Fruit fly (Drosophila melanogaster) whole organism, embryonic: Measurements from ENCODE around the gene CG7329.

ENCODE experiments used
- ATbp ChIP-seq: fragments of 200-800 bp; sonication (Bioruptor generic); optimal IDR thresholded peaks from 2 replicates; lab custom pipeline; 2017; ENCODE audit warnings: missing biosample characterization, mild to moderate bottlenecking, missing genetic modification characterization, missing genetic modification reagents
- Atf-2 ChIP-seq: fragments of 200-800 bp; sonication (Bioruptor generic); optimal IDR thresholded peaks from 2 replicates; lab custom pipeline; 2016; ENCODE audit warnings: missing biosample characterization, missing genetic modification characterization
- Atf3 ChIP-seq: fragments of 200-800 bp; sonication (Bioruptor generic); optimal IDR thresholded peaks from 3 replicates; lab custom pipeline; 2016; ENCODE audit warnings: missing biosample characterization, missing genetic modification characterization
- Atf6 ChIP-seq: fragments of 200-800 bp; sonication (Bioruptor generic); IDR thresholded peaks from 2 replicates; pipeline ENCODE4 v1.3.6; 2022; ENCODE audit warnings: missing biosample characterization, missing genetic modification characterization
- Bgb ChIP-seq: fragments of 200-800 bp; sonication (Bioruptor generic); IDR thresholded peaks from 2 replicates; pipeline ENCODE4 v1.3.6; 2022; ENCODE audit warnings: missing biosample characterization, missing genetic modification characterization; ENCODE audit not compliant: partially characterized antibody
- BtbVII ChIP-seq: fragments of 200-800 bp; sonication (Bioruptor generic); optimal IDR thresholded peaks from 3 replicates; lab custom pipeline; 2017; ENCODE audit warnings: missing biosample characterization, mild to moderate bottlenecking, missing genetic modification characterization
- CG11085 ChIP-seq: fragments of 200-800 bp; sonication (Bioruptor generic); IDR thresholded peaks from 2 replicates; pipeline ENCODE4 v1.3.6; 2022; ENCODE audit warnings: missing biosample characterization, missing genetic modification characterization
- CG11504 ChIP-seq: fragments of 200-800 bp; sonication (Bioruptor generic); optimal IDR thresholded peaks from 3 replicates; lab custom pipeline; 2019; ENCODE audit warnings: missing biosample characterization, mild to moderate bottlenecking, missing genetic modification characterization, moderate library complexity
- CG12299 ChIP-seq: fragments of 200-800 bp; sonication (Bioruptor generic); optimal IDR thresholded peaks from 2 replicates; lab custom pipeline; 2018; ENCODE audit warnings: missing biosample characterization, mild to moderate bottlenecking, missing genetic modification characterization
- CG15073 ChIP-seq: fragments of 200-800 bp; sonication (Bioruptor generic); optimal IDR thresholded peaks from 2 replicates; lab custom pipeline; 2016; ENCODE audit warnings: missing biosample characterization, missing genetic modification characterization
- CG17829 ChIP-seq: fragments of 200-800 bp; optimal IDR thresholded peaks from 2 replicates; lab custom pipeline; 2019; ENCODE audit warnings: missing biosample characterization, mild to moderate bottlenecking, missing genetic modification characterization, moderate library complexity
- CG18599 ChIP-seq: fragments of 200-800 bp; sonication (Bioruptor generic); optimal IDR thresholded peaks from 3 replicates; lab custom pipeline; 2017; ENCODE audit warnings: missing biosample characterization, missing genetic modification characterization, mild to moderate bottlenecking, moderate library complexity, missing genetic modification reagents
- CG32532 ChIP-seq: fragments of 200-800 bp; sonication (Bioruptor generic); IDR thresholded peaks from 2 replicates; pipeline ENCODE4 v1.3.6; 2022; ENCODE audit warnings: missing biosample characterization, missing genetic modification characterization
- CG34376 ChIP-seq: fragments of 200-800 bp; sonication (Bioruptor generic); optimal IDR thresholded peaks from 2 replicates; lab custom pipeline; 2018; ENCODE audit warnings: missing biosample characterization, mild to moderate bottlenecking, missing genetic modification characterization
- CG43689 ChIP-seq: fragments of 200-800 bp; sonication (Bioruptor generic); IDR thresholded peaks from 2 replicates; pipeline ENCODE4 v1.3.6; 2022; ENCODE audit warnings: missing biosample characterization, missing genetic modification characterization
- CG6175 ChIP-seq: fragments of 200-800 bp; sonication (Bioruptor generic); IDR thresholded peaks from 3 replicates; pipeline ENCODE4 v1.3.6; 2022; ENCODE audit warnings: missing biosample characterization, missing genetic modification characterization
- CG6813 ChIP-seq: fragments of 200-800 bp; sonication (Bioruptor generic); optimal IDR thresholded peaks from 2 replicates; lab custom pipeline; 2017; ENCODE audit warnings: missing biosample characterization, missing genetic modification characterization, mild to moderate bottlenecking, moderate library complexity, missing genetic modification reagents
- CG7556 ChIP-seq: fragments of 200-800 bp; sonication (Bioruptor generic); optimal IDR thresholded peaks from 2 replicates; lab custom pipeline; 2017; ENCODE audit warnings: missing biosample characterization, mild to moderate bottlenecking, missing genetic modification characterization
- Gug ChIP-seq: fragments of 200-800 bp; sonication (Bioruptor generic); IDR thresholded peaks from 4 replicates; pipeline ENCODE4 v1.3.6; 2022; ENCODE audit warnings: missing biosample characterization, missing genetic modification characterization
- HHEX ChIP-seq: fragments of 200-800 bp; sonication (Bioruptor generic); optimal IDR thresholded peaks from 3 replicates; lab custom pipeline; 2017; ENCODE audit warnings: missing biosample characterization, mild to moderate bottlenecking, missing genetic modification characterization, missing genetic modification reagents
- HLH54F ChIP-seq: fragments of 200-800 bp; sonication (Bioruptor generic); optimal IDR thresholded peaks from 3 replicates; lab custom pipeline; 2016; ENCODE audit warnings: missing biosample characterization, missing genetic modification characterization
- Hr3 ChIP-seq: fragments of 200-800 bp; sonication (Bioruptor generic); optimal IDR thresholded peaks from 3 replicates; lab custom pipeline; 2016; ENCODE audit warnings: missing biosample characterization, missing genetic modification characterization
- Hr51 ChIP-seq, 2 experiments: fragments of 200-800 bp; sonication (Bioruptor generic); optimal IDR thresholded peaks; 2 replicates in 1 of 2; 3 replicates in 1 of 2; lab custom pipeline; 2016 to 2018; ENCODE audit warnings: missing biosample characterization in 2 of 2, missing genetic modification characterization in 2 of 2, mild to moderate bottlenecking in 1 of 2, moderate library complexity in 1 of 2
- Hsf ChIP-seq: fragments of 200-800 bp; sonication (Bioruptor generic); optimal IDR thresholded peaks from 3 replicates; lab custom pipeline; 2016; ENCODE audit warnings: missing biosample characterization, missing genetic modification characterization
- Mad ChIP-seq: fragments of 200-800 bp; sonication (Bioruptor generic); optimal IDR thresholded peaks from 2 replicates; lab custom pipeline; 2016; ENCODE audit warnings: missing biosample characterization, missing genetic modification characterization
- Med ChIP-seq: fragments of 200-800 bp; sonication (Bioruptor generic); peaks from one replicate; lab custom pipeline; 2016; ENCODE audit warnings: missing biosample characterization, missing genetic modification characterization, mild to moderate bottlenecking, inconsistent platforms, moderate library complexity
- Mes4 ChIP-seq: fragments of 200-800 bp; sonication (Bioruptor generic); optimal IDR thresholded peaks from 2 replicates; lab custom pipeline; 2016; ENCODE audit warnings: missing biosample characterization, missing genetic modification characterization
- NK7.1 ChIP-seq: fragments of 200-800 bp; sonication (Bioruptor generic); optimal IDR thresholded peaks from 3 replicates; lab custom pipeline; 2016; ENCODE audit warnings: missing biosample characterization, missing genetic modification characterization
- Optix ChIP-seq: fragments of 200-800 bp; sonication (Bioruptor generic); IDR thresholded peaks from 3 replicates; pipeline ENCODE4 v1.3.6; 2022; ENCODE audit warnings: missing biosample characterization, missing genetic modification characterization
- PHDP ChIP-seq: fragments of 200-800 bp; sonication (Bioruptor generic); optimal IDR thresholded peaks from 3 replicates; lab custom pipeline; 2018; ENCODE audit warnings: missing biosample characterization, mild to moderate bottlenecking, missing genetic modification characterization, moderate library complexity
- al ChIP-seq: fragments of 200-800 bp; sonication (Bioruptor generic); IDR thresholded peaks from 2 replicates; pipeline ENCODE4 v1.3.6; 2022; ENCODE audit warnings: missing biosample characterization, missing genetic modification characterization
- bcd ChIP-seq: fragments of 200-800 bp; sonication (Bioruptor generic); optimal IDR thresholded peaks from 2 replicates; lab custom pipeline; 2017; ENCODE audit warnings: missing biosample characterization, mild to moderate bottlenecking, missing genetic modification characterization
- crc ChIP-seq: fragments of 200-800 bp; sonication (Bioruptor generic); optimal IDR thresholded peaks from 2 replicates; lab custom pipeline; 2016; ENCODE audit warnings: missing biosample characterization, missing genetic modification characterization
- fd3F ChIP-seq: fragments of 200-800 bp; sonication (Bioruptor generic); optimal IDR thresholded peaks from 2 replicates; lab custom pipeline; 2018; ENCODE audit warnings: missing biosample characterization, mild to moderate bottlenecking, missing genetic modification characterization, moderate library complexity
- gcm2 ChIP-seq: fragments of 200-800 bp; sonication (Bioruptor generic); optimal IDR thresholded peaks from 2 replicates; lab custom pipeline; 2016; ENCODE audit warnings: missing biosample characterization, missing genetic modification characterization
- hkb ChIP-seq, 2 experiments: fragments of 200-800 bp in 1 of 2; fragments of >200 bp in 1 of 2; sonication (Bioruptor generic) in 1 of 2; IDR thresholded peaks in 1 of 2; optimal IDR thresholded peaks in 1 of 2; 2 replicates each; pipeline versions ENCODE4 v1.3.6 to Lab custom; 2017 to 2022; ENCODE audit warnings: missing biosample characterization in 1 of 2, missing genetic modification characterization in 1 of 2
- jumu ChIP-seq: fragments of 200-800 bp; sonication (Bioruptor generic); optimal IDR thresholded peaks from 3 replicates; lab custom pipeline; 2016; ENCODE audit warnings: missing biosample characterization, missing genetic modification characterization
- kay ChIP-seq: fragments of 200-800 bp; sonication (Bioruptor generic); optimal IDR thresholded peaks from 2 replicates; lab custom pipeline; 2016; ENCODE audit warnings: missing biosample characterization, missing genetic modification characterization
- kni ChIP-seq: fragments of 200-800 bp; sonication (Bioruptor generic); optimal IDR thresholded peaks from 3 replicates; lab custom pipeline; 2017; ENCODE audit warnings: mild to moderate bottlenecking, missing biosample characterization, missing genetic modification reagents, missing genetic modification characterization
- knrl ChIP-seq: fragments of 200-800 bp; sonication (Bioruptor generic); IDR thresholded peaks from 3 replicates; pipeline ENCODE4 v1.3.6; 2022; ENCODE audit warnings: missing biosample characterization, missing genetic modification characterization; ENCODE audit not compliant: partially characterized antibody
- lmd ChIP-seq: fragments of 200-800 bp; sonication (Bioruptor generic); IDR thresholded peaks from 2 replicates; pipeline ENCODE4 v1.3.6; 2022; ENCODE audit warnings: missing biosample characterization, missing genetic modification characterization
- pita ChIP-seq: fragments of 200-800 bp; sonication (Bioruptor generic); optimal IDR thresholded peaks from 2 replicates; lab custom pipeline; 2017; ENCODE audit warnings: missing biosample characterization, mild to moderate bottlenecking, missing genetic modification characterization
- pum ChIP-seq: fragments of 200-800 bp; sonication (Bioruptor generic); optimal IDR thresholded peaks from 2 replicates; lab custom pipeline; 2016; ENCODE audit warnings: missing biosample characterization, missing genetic modification characterization
- ro ChIP-seq: fragments of 200-800 bp; sonication (Bioruptor generic); IDR thresholded peaks from 2 replicates; pipeline ENCODE4 v1.3.6; 2022; ENCODE audit warnings: missing biosample characterization, missing genetic modification characterization
- sisA ChIP-seq: fragments of 200-800 bp; sonication (Bioruptor generic); IDR thresholded peaks from 2 replicates; pipeline ENCODE4 v1.3.6; 2022; ENCODE audit warnings: missing biosample characterization, missing genetic modification characterization
- so ChIP-seq: fragments of 200-800 bp; sonication (Bioruptor generic); IDR thresholded peaks from 3 replicates; pipeline ENCODE4 v1.3.6; 2022; ENCODE audit warnings: missing biosample characterization, missing genetic modification characterization
- stc ChIP-seq: fragments of 200-800 bp; sonication (Bioruptor generic); IDR thresholded peaks from 2 replicates; pipeline ENCODE4 v1.3.6; 2022; ENCODE audit warnings: missing biosample characterization, missing genetic modification characterization
- zen ChIP-seq: fragments of 200-800 bp; sonication (Bioruptor generic); optimal IDR thresholded peaks from 3 replicates; lab custom pipeline; 2018; ENCODE audit warnings: missing biosample characterization, mild to moderate bottlenecking, missing genetic modification characterization, moderate library complexity

Gene CG7329

dm6 chr2L:10680584-10681080 lies 42.4 kb upstream of the CG7329 start, which contains the start of gene CG17105 (continued):
- TF ChIP-seq CG34376 (GFP tag; lab: Kevin White, UChicago) (no peak), bcd (GFP tag; lab: Kevin White, UChicago) (peak; percentile 3), Hr51 (GFP tag; optimal IDR thresholded peaks at IDR 0.05; lab: Kevin White, UChicago) (peak in 1 of 2 experiments; percentile 56)
- TF ChIP-seq, all 482 proteins: peak for 18

- TF ChIP-seq CG6175 (GFP tag; lab: Robert Waterston, UW) = no peak
- no peak for TF ChIP-seq CG15073 (GFP tag; lab: Kevin White, UChicago)
- TF ChIP-seq ro (GFP tag; lab: Robert Waterston, UW) = no peak
- TF ChIP-seq CG18599 (GFP tag; lab: Kevin White, UChicago) = no peak
- TF ChIP-seq fd3F (GFP tag; lab: Kevin White, UChicago) = no peak
- TF ChIP-seq CG12299 (tag; lab: Kevin White, UChicago) = no peak
- no peak for TF ChIP-seq Bgb (GFP tag; lab: Robert Waterston, UW)
- no peak for TF ChIP-seq Atf3 (GFP tag; lab: Kevin White, UChicago)
- no peak for TF ChIP-seq knrl (GFP tag; lab: Robert Waterston, UW)
- no peak for TF ChIP-seq Hr3
- TF ChIP-seq kni (GFP tag; lab: Kevin White, UChicago) = no peak
- 0 out of 2 replicates have a peak, but pooled peaks have one; percentile 15 for TF ChIP-seq al (GFP tag; lab: Robert Waterston, UW)
- peak; percentile 6 for TF ChIP-seq kay (GFP tag; lab: Kevin White, UChicago)
- no peak for TF ChIP-seq BtbVII (GFP tag; lab: Kevin White, UChicago)
- no peak for TF ChIP-seq CG43689 (GFP tag; lab: Robert Waterston, UW)
- TF ChIP-seq sisA = 0 out of 2 replicates have a peak, but pooled peaks have one; percentile 10
- no peak for TF ChIP-seq CG7556 (GFP tag; lab: Kevin White, UChicago)
- no peak for TF ChIP-seq pum (GFP tag; lab: Kevin White, UChicago)
- no peak for TF ChIP-seq Hsf (GFP tag; lab: Kevin White, UChicago)
- no peak for TF ChIP-seq so (GFP tag; lab: Robert Waterston, UW)
- TF ChIP-seq Mes4 (GFP tag; lab: Kevin White, UChicago) = no peak
- no peak for TF ChIP-seq hkb (optimal IDR thresholded peaks at IDR 0.05; lab: Kevin White, UChicago)
- TF ChIP-seq hkb (GFP tag; IDR thresholded peaks at IDR 0.05; lab: Robert Waterston, UW) = no peak
- TF ChIP-seq Optix (GFP tag; lab: Robert Waterston, UW) = no peak
- no peak for TF ChIP-seq HLH54F (GFP tag; lab: Kevin White, UChicago)
- no peak for TF ChIP-seq crc
- TF ChIP-seq Atf-2 (GFP tag; lab: Kevin White, UChicago) = no peak
- TF ChIP-seq CG6813 = no peak
- TF ChIP-seq CG11504 (tag; lab: Kevin White, UChicago) = peak; percentile 38
- TF ChIP-seq Med (GFP tag; lab: Kevin White, UChicago) = peak; percentile 74
- no peak for TF ChIP-seq pita (GFP tag; lab: Kevin White, UChicago)
- no peak for TF ChIP-seq ATbp (GFP tag; lab: Kevin White, UChicago)
- peak in 1 of 2 experiments; percentile 20 for TF ChIP-seq Hr51 (GFP tag; optimal IDR thresholded peaks at IDR 0.05; lab: Kevin White, UChicago)
- TF ChIP-seq CG32532 (GFP tag; lab: Robert Waterston, UW) = peak; percentile 28; the same call in 1 of the 2 replicates
- TF ChIP-seq gcm2 (GFP tag; lab: Kevin White, UChicago) = no peak
- no peak for TF ChIP-seq zen
- no peak for TF ChIP-seq Mad
- peak; percentile 15; the same call in 1 of the 2 replicates for TF ChIP-seq Atf6
- no peak for TF ChIP-seq Gug
- no peak for TF ChIP-seq PHDP (tag; lab: Kevin White, UChicago)
- no peak for TF ChIP-seq stc (GFP tag; lab: Robert Waterston, UW)
- no peak for TF ChIP-seq NK7.1 (GFP tag; lab: Kevin White, UChicago)
- TF ChIP-seq jumu (GFP tag; lab: Kevin White, UChicago) = no peak
- TF ChIP-seq lmd = no peak
- TF ChIP-seq CG17829 (tag; lab: Kevin White, UChicago) = no peak
- no peak for TF ChIP-seq CG11085
- no peak for TF ChIP-seq HHEX
These were observed 41.3 kb upstream of the CG7329 start for dm6 chr2L:10679568-10679967.
